Worm (Caenorhabditis elegans): ENCODE results near the gene T01D1.8.

The T01D1.8 gene

DNA sequence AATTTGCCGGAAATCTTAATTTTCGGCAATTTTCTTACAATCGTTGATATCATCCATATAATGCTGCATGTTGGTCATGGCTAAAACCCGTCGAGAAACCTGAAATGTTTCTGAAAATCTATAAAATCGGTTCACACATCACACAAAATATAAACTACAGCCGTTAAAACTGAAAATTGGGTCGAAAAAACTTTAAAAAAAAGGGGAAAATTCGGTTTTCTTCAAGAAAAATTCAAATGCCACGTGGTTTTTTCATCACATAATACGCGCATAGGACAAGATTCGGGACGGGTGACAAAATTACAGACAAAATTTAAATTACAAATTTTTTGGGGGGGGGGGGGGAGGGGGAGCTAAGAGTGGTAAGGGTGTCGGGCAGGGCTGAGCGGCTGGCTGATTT lies 46.1 kb downstream of the T01D1.8 start, which contains the start of gene Y43H11AL.1:
TSS of gene Y43H11AL.1 (minus strand) at position 101 of the 400 bp plus-strand sequence.
- TF ChIP-seq blmp-1 (tag; optimal IDR thresholded peaks at IDR 0.05): no peak
- TF ChIP-seq ham-2 (GFP tag; optimal IDR thresholded peaks at IDR 0.05): no peak
- TF ChIP-seq cnd-1 (tag; optimal IDR thresholded peaks at IDR 0.05): no peak
- no peak for TF ChIP-seq bed-3 (GFP tag; optimal IDR thresholded peaks at IDR 0.05)
- TF ChIP-seq mep-1 (tag; optimal IDR thresholded peaks at IDR 0.05): no peak
- TF ChIP-seq M03D4.4 (tag; optimal IDR thresholded peaks at IDR 0.05): no peak
- no peak for TF ChIP-seq unc-62 (GFP tag; optimal IDR thresholded peaks at IDR 0.05)
- TF ChIP-seq nhr-2 (tag; optimal IDR thresholded peaks at IDR 0.05): no peak
- no peak for TF ChIP-seq unc-39 (tag; optimal IDR thresholded peaks at IDR 0.05)
- no peak for TF ChIP-seq flh-1 (GFP tag; optimal IDR thresholded peaks at IDR 0.05)
- TF ChIP-seq mls-2 (tag; optimal IDR thresholded peaks at IDR 0.05): no peak
- TF ChIP-seq ceh-39 (tag; optimal IDR thresholded peaks at IDR 0.05): no peak
- no peak for TF ChIP-seq snpc-4 (tag; optimal IDR thresholded peaks at IDR 0.05)
- TF ChIP-seq elt-1 (tag; optimal IDR thresholded peaks at IDR 0.05; ENCODE audit: borderline replicate concordance, insufficient read depth): no peak
- TF ChIP-seq sem-2 (GFP tag; optimal IDR thresholded peaks at IDR 0.05): no peak
- TF ChIP-seq nhr-237 (tag; optimal IDR thresholded peaks at IDR 0.05): no peak

DNA sequence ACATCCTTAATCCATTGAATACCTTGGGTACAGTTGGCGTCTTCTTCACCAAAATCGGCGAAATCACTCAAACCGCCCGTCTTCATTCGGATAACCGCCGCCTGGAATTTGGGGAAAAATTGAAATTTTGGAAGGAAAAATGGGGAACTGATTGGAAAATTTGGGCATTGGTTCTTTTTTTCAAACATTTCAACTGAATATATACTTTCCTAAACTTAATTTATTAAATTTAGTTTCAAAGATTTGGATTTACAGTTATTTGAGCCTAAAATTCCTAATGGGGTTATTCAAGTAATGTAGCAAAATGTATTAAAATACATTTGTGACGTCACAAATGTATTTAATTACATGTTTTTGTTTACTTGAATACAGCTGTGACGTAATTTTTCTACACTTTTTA lies 51.2 kb downstream of the T01D1.8 start, which contains the start of gene laat-1:
TSS of gene laat-1 (minus strand) at position 101 of the 400 bp plus-strand sequence.
- TF ChIP-seq hlh-1 (tag; optimal IDR thresholded peaks at IDR 0.05) (no peak), nhr-28 (tag; optimal IDR thresholded peaks at IDR 0.05) (no peak), zip-8 (tag; optimal IDR thresholded peaks at IDR 0.05) (peak; percentile 89)

DNA sequence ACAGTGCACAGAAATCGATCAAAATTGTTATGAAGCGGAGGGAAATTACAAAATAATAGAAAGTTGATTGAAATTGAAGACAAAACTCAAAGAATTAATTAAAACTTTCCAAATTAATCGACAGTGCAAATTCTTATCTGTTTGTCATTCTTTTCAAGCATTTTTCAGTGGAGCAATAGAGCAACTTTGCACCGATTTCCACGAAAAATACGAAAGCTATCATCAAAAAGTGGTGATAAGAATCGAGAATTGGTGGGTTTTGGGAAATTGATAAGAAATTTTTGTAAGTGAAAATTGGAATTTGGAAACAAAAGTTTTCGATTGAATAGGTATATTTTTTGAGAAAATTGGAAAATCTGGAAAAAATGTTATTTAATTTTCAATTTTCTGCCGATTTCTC lies 53.5 kb downstream of the T01D1.8 start:
- no peak for TF ChIP-seq nhr-28 (tag; optimal IDR thresholded peaks at IDR 0.05)
- TF ChIP-seq lin-13 (tag; optimal IDR thresholded peaks at IDR 0.05): no peak
- no peak for TF ChIP-seq sptf-1 (tag; optimal IDR thresholded peaks at IDR 0.05)
- no peak for TF ChIP-seq tbx-8 (GFP tag; optimal IDR thresholded peaks at IDR 0.05)
- TF ChIP-seq unc-39 (tag; optimal IDR thresholded peaks at IDR 0.05): no peak
- TF ChIP-seq elt-1 (tag; optimal IDR thresholded peaks at IDR 0.05; ENCODE audit: borderline replicate concordance, insufficient read depth): no peak
- no peak for TF ChIP-seq pha-4 (tag; optimal IDR thresholded peaks at IDR 0.05)
- no peak for TF ChIP-seq blmp-1 (tag; optimal IDR thresholded peaks at IDR 0.05)
- no peak for TF ChIP-seq lin-32 (GFP tag; optimal IDR thresholded peaks at IDR 0.05)
- TF ChIP-seq mep-1 (tag; optimal IDR thresholded peaks at IDR 0.05): no peak
- no peak for TF ChIP-seq sem-2 (GFP tag; optimal IDR thresholded peaks at IDR 0.05)
- no peak for TF ChIP-seq ztf-11 (tag; optimal IDR thresholded peaks at IDR 0.05)
- no peak for TF ChIP-seq flh-1 (GFP tag; optimal IDR thresholded peaks at IDR 0.05)
